Worm (Caenorhabditis elegans) whole organism, L3 larva: Measurements from ENCODE around the gene pitr-2.
A peak's percentile ranks its signal among the peaks of the same experiment; 100 is the strongest.

Experiments
- R02D3.7 ChIP-seq: fragments of 150-350 bp; optimal IDR thresholded peaks from 2 replicates; lab custom pipeline; 2014; ENCODE audit warnings: missing biosample characterization, missing genetic modification characterization
- ZK546.5 ChIP-seq: sonication (generic microtip); optimal IDR thresholded peaks from 2 replicates; lab custom pipeline; 2017; ENCODE audit warnings: missing biosample characterization, missing genetic modification characterization
- ceh-16 ChIP-seq: sonication (generic microtip); optimal IDR thresholded peaks from 2 replicates; lab custom pipeline; 2017; ENCODE audit warnings: missing biosample characterization, missing genetic modification characterization
- ceh-82 ChIP-seq: fragments of 150-350 bp; optimal IDR thresholded peaks from 2 replicates; lab custom pipeline; 2014; ENCODE audit warnings: missing biosample characterization, missing genetic modification characterization
- daf-12 ChIP-seq: fragments of 150-350 bp; optimal IDR thresholded peaks from 2 replicates; lab custom pipeline; 2014; ENCODE audit warnings: missing biosample characterization, missing genetic modification reagents, missing genetic modification characterization
- egl-27 ChIP-seq: sonication (generic microtip); optimal IDR thresholded peaks from 4 replicates; lab custom pipeline; 2017; ENCODE audit warnings: missing biosample characterization, missing genetic modification reagents, missing genetic modification characterization
- egl-5 ChIP-seq: fragments of 150-350 bp; optimal IDR thresholded peaks from 2 replicates; lab custom pipeline; 2017; ENCODE audit warnings: missing biosample characterization, missing genetic modification reagents, missing genetic modification characterization, inconsistent platforms
- elt-1 ChIP-seq: fragments of 150-350 bp; optimal IDR thresholded peaks from 2 replicates; lab custom pipeline; 2014; ENCODE audit warnings: missing biosample characterization, missing genetic modification characterization
- elt-2 ChIP-seq: sonication (generic microtip); optimal IDR thresholded peaks from 2 replicates; lab custom pipeline; 2016; ENCODE audit warnings: missing genetic modification reagents, mild to moderate bottlenecking, missing genetic modification characterization, missing compliant biosample characterization
- elt-3 ChIP-seq, 3 experiments: fragments of 150-350 bp in 1 of 3; sonication (generic microtip) in 2 of 3; optimal IDR thresholded peaks; 2 replicates in 2 of 3; 4 replicates in 1 of 3; lab custom pipeline; 2014 to 2017; ENCODE audit warnings: missing biosample characterization in 3 of 3, missing genetic modification characterization in 3 of 3
- eor-1 ChIP-seq, 2 experiments: fragments of 150-350 bp; optimal IDR thresholded peaks; 2 replicates each; lab custom pipeline; 2014 to 2018; ENCODE audit warnings: missing biosample characterization in 2 of 2, missing genetic modification characterization in 2 of 2
- hmg-11 ChIP-seq: sonication (generic microtip); optimal IDR thresholded peaks from 2 replicates; lab custom pipeline; 2016; ENCODE audit warnings: missing genetic modification characterization, missing compliant biosample characterization
- jun-1 ChIP-seq: fragments of 150-350 bp; optimal IDR thresholded peaks from 2 replicates; lab custom pipeline; 2014; ENCODE audit warnings: missing biosample characterization, missing genetic modification reagents, missing genetic modification characterization
- lin-39 ChIP-seq: fragments of 150-350 bp; optimal IDR thresholded peaks from 2 replicates; lab custom pipeline; 2018; ENCODE audit warnings: missing biosample characterization, missing genetic modification reagents, missing genetic modification characterization
- mml-1 ChIP-seq: fragments of 150-350 bp; sonication (generic microtip); optimal IDR thresholded peaks from 3 replicates; lab custom pipeline; 2014; ENCODE audit warnings: missing biosample characterization, missing genetic modification characterization
- nfya-1 ChIP-seq: sonication (generic microtip); optimal IDR thresholded peaks from 2 replicates; lab custom pipeline; 2017; ENCODE audit warnings: missing genetic modification characterization, mild to moderate bottlenecking, missing compliant biosample characterization, antibody characterized with exemption, moderate library complexity; ENCODE audit not compliant: insufficient read depth
- nhr-11 ChIP-seq: fragments of 150-350 bp; optimal IDR thresholded peaks from 2 replicates; lab custom pipeline; 2014; ENCODE audit warnings: missing biosample characterization, missing genetic modification characterization
- nhr-12 ChIP-seq: fragments of 150-350 bp; optimal IDR thresholded peaks from 2 replicates; lab custom pipeline; 2014; ENCODE audit warnings: missing biosample characterization, missing genetic modification characterization
- nhr-23 ChIP-seq: fragments of 150-350 bp; optimal IDR thresholded peaks from 2 replicates; lab custom pipeline; 2014; ENCODE audit warnings: missing biosample characterization, missing genetic modification reagents, missing genetic modification characterization
- nhr-237 ChIP-seq: fragments of 150-350 bp; optimal IDR thresholded peaks from 2 replicates; lab custom pipeline; 2014; ENCODE audit warnings: missing biosample characterization, missing genetic modification characterization
- nhr-25 ChIP-seq: sonication (generic microtip); optimal IDR thresholded peaks from 2 replicates; lab custom pipeline; 2017; ENCODE audit warnings: missing biosample characterization, missing genetic modification characterization
- nhr-76 ChIP-seq: fragments of 150-350 bp; sonication (generic microtip); optimal IDR thresholded peaks from 5 replicates; lab custom pipeline; 2014; ENCODE audit warnings: missing biosample characterization, missing genetic modification characterization
- nhr-77 ChIP-seq: fragments of 150-350 bp; optimal IDR thresholded peaks from 2 replicates; lab custom pipeline; 2014; ENCODE audit warnings: missing biosample characterization, missing genetic modification characterization
- pha-4 ChIP-seq: fragments of 150-350 bp; optimal IDR thresholded peaks from 2 replicates; lab custom pipeline; 2014; ENCODE audit warnings: missing biosample characterization, missing genetic modification reagents, missing genetic modification characterization
- pqm-1 ChIP-seq: fragments of 150-350 bp; optimal IDR thresholded peaks from 2 replicates; lab custom pipeline; 2017; ENCODE audit warnings: missing biosample characterization, missing genetic modification characterization, inconsistent platforms
- sea-2 ChIP-seq: fragments of 150-350 bp; sonication (generic microtip); optimal IDR thresholded peaks from 4 replicates; lab custom pipeline; 2014; ENCODE audit warnings: missing biosample characterization, missing genetic modification reagents, missing genetic modification characterization
- skn-1 ChIP-seq: fragments of 150-350 bp; optimal IDR thresholded peaks from 2 replicates; lab custom pipeline; 2014; ENCODE audit warnings: missing biosample characterization, missing genetic modification characterization
- snpc-4 ChIP-seq: fragments of 150-350 bp; optimal IDR thresholded peaks from 2 replicates; lab custom pipeline; 2014; ENCODE audit warnings: missing biosample characterization, missing genetic modification characterization
- tbx-2 ChIP-seq: sonication (generic microtip); optimal IDR thresholded peaks from 2 replicates; lab custom pipeline; 2016; ENCODE audit warnings: mild to moderate bottlenecking, missing genetic modification characterization, missing compliant biosample characterization
- unc-39 ChIP-seq: sonication (generic microtip); optimal IDR thresholded peaks from 4 replicates; lab custom pipeline; 2017; ENCODE audit warnings: missing biosample characterization, missing genetic modification characterization
- unc-62 ChIP-seq: fragments of 150-350 bp; sonication (generic microtip); optimal IDR thresholded peaks from 4 replicates; lab custom pipeline; 2014; ENCODE audit warnings: missing biosample characterization, missing genetic modification reagents, missing genetic modification characterization
- zag-1 ChIP-seq: fragments of 150-350 bp; optimal IDR thresholded peaks from 2 replicates; lab custom pipeline; 2014; ENCODE audit warnings: missing biosample characterization, missing genetic modification characterization
- ztf-11 ChIP-seq: fragments of 150-350 bp; optimal IDR thresholded peaks from 2 replicates; lab custom pipeline; 2014; ENCODE audit warnings: missing biosample characterization, missing genetic modification characterization
- ztf-4 ChIP-seq: fragments of 150-350 bp; optimal IDR thresholded peaks from 2 replicates; lab custom pipeline; 2014; ENCODE audit warnings: missing biosample characterization, missing genetic modification characterization

pitr-2 gene

ce11 chrV:9175218-9175837 is 37.8 kb upstream of the pitr-2 start, which contains the start of gene spas-1 (continued):
- TF ChIP-seq unc-62 (GFP tag; lab: Kevin White, UChicago) = peak; percentile 60
- TF ChIP-seq hmg-11 (tag; lab: Kevin White, UChicago) = peak; percentile 71
- no peak for TF ChIP-seq eor-1 (tag; optimal IDR thresholded peaks at IDR 0.05; lab: Kevin White, UChicago)
- TF ChIP-seq tbx-2 (tag; lab: Kevin White, UChicago) = peak; percentile 76
- TF ChIP-seq nhr-12 (tag; lab: Kevin White, UChicago) = no peak
- no peak for TF ChIP-seq nhr-11 (tag; lab: Kevin White, UChicago)
- peak; percentile 75 for TF ChIP-seq R02D3.7 (tag; lab: Kevin White, UChicago)
- TF ChIP-seq snpc-4 = peak; percentile 88
- TF ChIP-seq ztf-11 (tag; lab: Kevin White, UChicago) = no peak
- TF ChIP-seq nhr-237 = no peak
- TF ChIP-seq daf-12 (tag; lab: Kevin White, UChicago) = no peak
- TF ChIP-seq nhr-23 = peak; percentile 89
- TF ChIP-seq nfya-1 (tag; lab: Kevin White, UChicago) = peak; percentile 85
- TF ChIP-seq ceh-16 (tag; lab: Kevin White, UChicago) = no peak
- TF ChIP-seq jun-1 (tag; lab: Kevin White, UChicago) = peak; percentile 71

ce11 chrV:9173789-9174188 is 36.3 kb upstream of the pitr-2 start, which contains the start of gene pqn-16:
Gene pqn-16, plus strand, starts transcription at chrV:9174089.
- TF ChIP-seq elt-3 (tag; optimal IDR thresholded peaks at IDR 0.05; lab: Kevin White, UChicago) (no peak), eor-1 (tag; optimal IDR thresholded peaks at IDR 0.05; lab: Kevin White, UChicago) (no peak), zag-1 (tag; lab: Kevin White, UChicago) (no peak), egl-27 (tag; lab: Kevin White, UChicago) (no peak), daf-12 (tag; lab: Kevin White, UChicago) (no peak), ceh-82 (no peak), ztf-11 (tag; lab: Kevin White, UChicago) (no peak), ztf-4 (tag; lab: Kevin White, UChicago) (no peak), skn-1 (tag; lab: Kevin White, UChicago) (no peak), lin-39 (tag; lab: Kevin White, UChicago) (no peak), nhr-237 (no peak)

- TF ChIP-seq elt-1 = no peak
- no peak for TF ChIP-seq sea-2 (GFP tag; lab: Kevin White, UChicago)
- TF ChIP-seq R02D3.7 (tag; lab: Kevin White, UChicago) = no peak
- TF ChIP-seq mml-1 = no peak
- TF ChIP-seq snpc-4 = no peak
- TF ChIP-seq unc-62 (GFP tag; lab: Kevin White, UChicago) = no peak
- TF ChIP-seq pha-4 (tag; lab: Kevin White, UChicago) = peak; percentile 52
- TF ChIP-seq nhr-25 (tag; lab: Kevin White, UChicago) = no peak
- TF ChIP-seq hmg-11 (tag; lab: Kevin White, UChicago) = no peak
- no peak for TF ChIP-seq unc-39
- no peak for TF ChIP-seq ZK546.5 (tag; lab: Kevin White, UChicago)
- peak; percentile 52 for TF ChIP-seq pqm-1 (tag; lab: Kevin White, UChicago)
- peak; percentile 63 for TF ChIP-seq elt-2 (tag; lab: Kevin White, UChicago)
- no peak for TF ChIP-seq jun-1 (tag; lab: Kevin White, UChicago)
- TF ChIP-seq nhr-77 = no peak
These were observed 35.5 kb upstream of the pitr-2 start, which contains the start of gene gad-3 for ce11 chrV:9172989-9173388. Gene gad-3, minus strand, starts transcription at chrV:9173005.

- TF ChIP-seq nhr-11 (tag; lab: Kevin White, UChicago) = no peak
- TF ChIP-seq nhr-12 (tag; lab: Kevin White, UChicago) = no peak
- TF ChIP-seq lin-39 (tag; lab: Kevin White, UChicago) = no peak
- TF ChIP-seq R02D3.7 (tag; lab: Kevin White, UChicago) = no peak
- no peak for TF ChIP-seq hmg-11 (tag; lab: Kevin White, UChicago)
- no peak for TF ChIP-seq tbx-2 (tag; lab: Kevin White, UChicago)
- no peak for TF ChIP-seq pqm-1 (tag; lab: Kevin White, UChicago)
- TF ChIP-seq nhr-76 (tag; lab: Kevin White, UChicago) = no peak
- no peak for TF ChIP-seq egl-5
- no peak for TF ChIP-seq nhr-77
- no peak for TF ChIP-seq nhr-25 (tag; lab: Kevin White, UChicago)
- no peak for TF ChIP-seq daf-12 (tag; lab: Kevin White, UChicago)
- TF ChIP-seq unc-62 (GFP tag; lab: Kevin White, UChicago) = no peak
- no peak for TF ChIP-seq pha-4 (tag; lab: Kevin White, UChicago)
These were observed 30.6 kb upstream of the pitr-2 start, which contains the start of gene B0222.11 for ce11 chrV:9168089-9168488. Gene B0222.11, minus strand, starts transcription at chrV:9168189.
